Fruit fly (Drosophila melanogaster) whole organism, prepupa: ENCODE measurements around the gene CG4020.

ENCODE experiments used
- Blimp-1 ChIP-seq: fragments of 200-800 bp; sonication (Bioruptor generic); optimal IDR thresholded peaks from 3 replicates; lab custom pipeline; 2017; ENCODE audit warnings: missing biosample characterization, missing genetic modification characterization, mild to moderate bottlenecking, moderate library complexity, missing genetic modification reagents
- CG10669 ChIP-seq: fragments of 200-800 bp; sonication (Bioruptor generic); optimal IDR thresholded peaks from 3 replicates; lab custom pipeline; 2018; ENCODE audit warnings: missing biosample characterization, mild to moderate bottlenecking, missing genetic modification characterization, moderate library complexity
- CG11762 ChIP-seq: fragments of 200-800 bp; sonication (Bioruptor generic); optimal IDR thresholded peaks from 3 replicates; lab custom pipeline; 2016; ENCODE audit warnings: missing biosample characterization, missing genetic modification characterization; ENCODE audit not compliant: insufficient read depth
- CG11902 ChIP-seq: fragments of 200-800 bp; sonication (Bioruptor generic); optimal IDR thresholded peaks from 3 replicates; lab custom pipeline; 2016; ENCODE audit warnings: missing biosample characterization, missing genetic modification characterization
- CG1621 ChIP-seq: fragments of 200-800 bp; sonication (Bioruptor generic); optimal IDR thresholded peaks from 3 replicates; lab custom pipeline; 2018; ENCODE audit warnings: missing biosample characterization, mild to moderate bottlenecking, missing genetic modification characterization
- CG3032 ChIP-seq: fragments of 200-800 bp; optimal IDR thresholded peaks from 2 replicates; lab custom pipeline; 2019; ENCODE audit warnings: missing biosample characterization, mild to moderate bottlenecking, missing genetic modification characterization, moderate library complexity
- CG31627 ChIP-seq: fragments of 200-800 bp; sonication (Bioruptor generic); optimal IDR thresholded peaks from 3 replicates; lab custom pipeline; 2016; ENCODE audit warnings: missing biosample characterization, missing genetic modification characterization
- CG32006 ChIP-seq: fragments of 200-800 bp; sonication (Bioruptor generic); optimal IDR thresholded peaks from 3 replicates; lab custom pipeline; 2017; ENCODE audit warnings: missing biosample characterization, mild to moderate bottlenecking, missing genetic modification characterization
- CG34406 ChIP-seq: fragments of 200-800 bp; sonication (Bioruptor generic); optimal IDR thresholded peaks from 3 replicates; lab custom pipeline; 2016; ENCODE audit warnings: missing biosample characterization, missing genetic modification characterization
- CG3919 ChIP-seq: fragments of 200-800 bp; sonication (Bioruptor generic); optimal IDR thresholded peaks from 3 replicates; lab custom pipeline; 2016; ENCODE audit warnings: missing biosample characterization, missing genetic modification characterization
- CG4318 ChIP-seq: fragments of 200-800 bp; sonication (Bioruptor generic); optimal IDR thresholded peaks from 3 replicates; lab custom pipeline; 2017; ENCODE audit warnings: missing biosample characterization, mild to moderate bottlenecking, missing genetic modification characterization
- CG6163 ChIP-seq: fragments of 200-800 bp; sonication (Bioruptor generic); IDR thresholded peaks from 3 replicates; pipeline ENCODE4 v1.3.6; 2022; ENCODE audit warnings: missing biosample characterization, missing genetic modification characterization
- CG6792 ChIP-seq: fragments of 200-800 bp; sonication (Bioruptor generic); optimal IDR thresholded peaks from 3 replicates; lab custom pipeline; 2016; ENCODE audit warnings: missing biosample characterization, missing genetic modification characterization
- CG6808 ChIP-seq: fragments of 200-800 bp; sonication (Bioruptor generic); optimal IDR thresholded peaks from 3 replicates; lab custom pipeline; 2017; ENCODE audit warnings: missing biosample characterization, missing genetic modification characterization, mild to moderate bottlenecking, moderate library complexity, missing genetic modification reagents
- CG6854 ChIP-seq: fragments of 200-800 bp; sonication (Bioruptor generic); optimal IDR thresholded peaks from 2 replicates; lab custom pipeline; 2017; ENCODE audit warnings: missing biosample characterization, mild to moderate bottlenecking, missing genetic modification characterization
- CG8119 ChIP-seq: fragments of 200-800 bp; sonication (Bioruptor generic); IDR thresholded peaks from 3 replicates; pipeline ENCODE4 v1.3.6; 2022; ENCODE audit warnings: missing biosample characterization, missing genetic modification characterization
- CG8319 ChIP-seq: fragments of 200-800 bp; sonication (Bioruptor generic); optimal IDR thresholded peaks from 3 replicates; lab custom pipeline; 2016; ENCODE audit warnings: missing biosample characterization, missing genetic modification characterization
- CG9139 ChIP-seq: fragments of 200-800 bp; sonication (Bioruptor generic); optimal IDR thresholded peaks from 3 replicates; lab custom pipeline; 2017; ENCODE audit warnings: missing biosample characterization, mild to moderate bottlenecking, missing genetic modification characterization
- Eip75B ChIP-seq: fragments of 200-800 bp; sonication (Bioruptor generic); optimal IDR thresholded peaks from 3 replicates; lab custom pipeline; 2016; ENCODE audit warnings: missing biosample characterization, missing genetic modification characterization
- Eip78C ChIP-seq: fragments of 200-800 bp; sonication (Bioruptor generic); peaks from one replicate; lab custom pipeline; 2016; ENCODE audit warnings: missing biosample characterization, missing genetic modification characterization
- Eip93F ChIP-seq: fragments of 200-800 bp; sonication (Bioruptor generic); optimal IDR thresholded peaks from 2 replicates; lab custom pipeline; 2016; ENCODE audit warnings: missing biosample characterization, mild to moderate bottlenecking, missing genetic modification characterization
- Ets21C ChIP-seq: fragments of 200-800 bp; sonication (Bioruptor generic); optimal IDR thresholded peaks from 3 replicates; lab custom pipeline; 2016; ENCODE audit warnings: missing biosample characterization, missing genetic modification characterization
- Gug ChIP-seq: fragments of 200-800 bp; sonication (Bioruptor generic); IDR thresholded peaks from 2 replicates; pipeline ENCODE4 v1.3.6; 2022; ENCODE audit warnings: missing biosample characterization, missing genetic modification characterization
- Hr39 ChIP-seq: fragments of 200-800 bp; sonication (Bioruptor generic); optimal IDR thresholded peaks from 2 replicates; lab custom pipeline; 2016; ENCODE audit warnings: missing biosample characterization, missing genetic modification characterization
- Hr4 ChIP-seq: fragments of 200-800 bp; sonication (Bioruptor generic); optimal IDR thresholded peaks from 3 replicates; lab custom pipeline; 2016; ENCODE audit warnings: missing biosample characterization, missing genetic modification characterization
- Lpt ChIP-seq: fragments of 200-800 bp; sonication (Bioruptor generic); optimal IDR thresholded peaks from 3 replicates; lab custom pipeline; 2016; ENCODE audit warnings: missing biosample characterization, missing genetic modification characterization
- Met ChIP-seq: fragments of 200-800 bp; sonication (Bioruptor generic); optimal IDR thresholded peaks from 3 replicates; lab custom pipeline; 2016; ENCODE audit warnings: missing biosample characterization, missing genetic modification characterization
- OdsH ChIP-seq: fragments of 200-800 bp; sonication (Bioruptor generic); optimal IDR thresholded peaks from 3 replicates; lab custom pipeline; 2016; ENCODE audit warnings: missing biosample characterization, missing genetic modification characterization
- Smox ChIP-seq: fragments of 200-800 bp; sonication (Bioruptor generic); optimal IDR thresholded peaks from 3 replicates; lab custom pipeline; 2016; ENCODE audit warnings: missing biosample characterization, missing genetic modification characterization
- Sox102F ChIP-seq: fragments of 200-800 bp; sonication (Bioruptor generic); optimal IDR thresholded peaks from 2 replicates; lab custom pipeline; 2016; ENCODE audit warnings: missing biosample characterization, mild to moderate bottlenecking, missing genetic modification characterization
- Sox14 ChIP-seq: fragments of 200-800 bp; sonication (Bioruptor generic); optimal IDR thresholded peaks from 3 replicates; lab custom pipeline; 2016; ENCODE audit warnings: missing biosample characterization, missing genetic modification characterization
- Sox15 ChIP-seq: fragments of 200-800 bp; sonication (Bioruptor generic); optimal IDR thresholded peaks from 3 replicates; lab custom pipeline; 2016; ENCODE audit warnings: missing biosample characterization, missing genetic modification characterization
- cyc ChIP-seq: fragments of 200-800 bp; sonication (Bioruptor generic); optimal IDR thresholded peaks from 3 replicates; lab custom pipeline; 2016; ENCODE audit warnings: missing biosample characterization, missing genetic modification characterization
- dac ChIP-seq: fragments of 200-800 bp; sonication (Bioruptor generic); optimal IDR thresholded peaks from 2 replicates; lab custom pipeline; 2017; ENCODE audit warnings: missing biosample characterization, mild to moderate bottlenecking, missing genetic modification characterization
- dsx ChIP-seq: fragments of 200-800 bp; optimal IDR thresholded peaks from 3 replicates; lab custom pipeline; 2019; ENCODE audit warnings: missing biosample characterization, mild to moderate bottlenecking, missing genetic modification characterization, moderate library complexity; ENCODE audit not compliant: poor library complexity, severe bottlenecking
- eg ChIP-seq: fragments of 200-800 bp; sonication (Bioruptor generic); IDR thresholded peaks from 3 replicates; pipeline ENCODE4 v1.3.6; 2022; ENCODE audit warnings: missing biosample characterization, missing genetic modification characterization
- esn ChIP-seq: fragments of 200-800 bp; sonication (Bioruptor generic); optimal IDR thresholded peaks from 2 replicates; lab custom pipeline; 2016; ENCODE audit warnings: missing biosample characterization, mild to moderate bottlenecking, missing genetic modification characterization, moderate library complexity
- fd59A ChIP-seq: fragments of 200-800 bp; sonication (Bioruptor generic); optimal IDR thresholded peaks from 2 replicates; lab custom pipeline; 2017; ENCODE audit warnings: missing biosample characterization, mild to moderate bottlenecking, missing genetic modification characterization, missing genetic modification reagents
- fd85E ChIP-seq: fragments of 200-800 bp; sonication (Bioruptor generic); optimal IDR thresholded peaks from 3 replicates; lab custom pipeline; 2016; ENCODE audit warnings: missing biosample characterization, missing genetic modification characterization
- fkh ChIP-seq: fragments of 200-800 bp; sonication (Bioruptor generic); optimal IDR thresholded peaks from 3 replicates; lab custom pipeline; 2017; ENCODE audit warnings: missing biosample characterization, mild to moderate bottlenecking, missing genetic modification characterization, moderate library complexity
- lz ChIP-seq: fragments of 200-800 bp; sonication (Bioruptor generic); optimal IDR thresholded peaks from 3 replicates; lab custom pipeline; 2016; ENCODE audit warnings: missing biosample characterization, missing genetic modification characterization
- net ChIP-seq: fragments of 200-800 bp; sonication (Bioruptor generic); optimal IDR thresholded peaks from 3 replicates; lab custom pipeline; 2016; ENCODE audit warnings: missing biosample characterization, missing genetic modification characterization
- pdm3 ChIP-seq: fragments of 200-800 bp; sonication (Bioruptor generic); optimal IDR thresholded peaks from 3 replicates; lab custom pipeline; 2016; ENCODE audit warnings: missing biosample characterization, missing genetic modification characterization
- svp ChIP-seq: fragments of 200-800 bp; sonication (Bioruptor generic); peaks from one replicate; lab custom pipeline; 2016; ENCODE audit warnings: missing biosample characterization, missing genetic modification characterization
- topi ChIP-seq: fragments of 200-800 bp; sonication (Bioruptor generic); optimal IDR thresholded peaks from 3 replicates; lab custom pipeline; 2016; ENCODE audit warnings: missing biosample characterization, missing genetic modification characterization
- vri ChIP-seq: fragments of 200-800 bp; sonication (Bioruptor generic); optimal IDR thresholded peaks from 3 replicates; lab custom pipeline; 2016; ENCODE audit warnings: missing biosample characterization, mild to moderate bottlenecking, missing genetic modification characterization

The CG4020 gene

dm6 chrX:5900146-5901093 lies 5.1 kb upstream of the CG4020 start, which contains the start of gene Act5C (continued):
- TF ChIP-seq Hr39 (peak; percentile 98), fkh (peak; percentile 38), CG11762 (GFP tag; lab: Kevin White, UChicago) (peak; percentile 92), CG32006 (GFP tag; lab: Kevin White, UChicago) (peak; percentile 96), OdsH (GFP tag; lab: Kevin White, UChicago) (peak; percentile 96), CG8319 (peak; percentile 93), Ets21C (GFP tag; lab: Kevin White, UChicago) (peak; percentile 92), CG9139 (peak; percentile 91), Blimp-1 (GFP tag; lab: Kevin White, UChicago) (peak; percentile 86), svp (GFP tag; lab: Kevin White, UChicago) (peak; percentile 99)
- TF ChIP-seq, all 60 proteins: peak for 60

- no peak for TF ChIP-seq fd59A
- TF ChIP-seq dsx (GFP tag; lab: Kevin White, UChicago): peak; percentile 36
- peak; percentile 67 for TF ChIP-seq CG9139
- TF ChIP-seq cyc (GFP tag; lab: Kevin White, UChicago): peak; percentile 19
- TF ChIP-seq Gug (GFP tag; lab: Robert Waterston, UW): no peak
- TF ChIP-seq topi (GFP tag; lab: Kevin White, UChicago): peak; percentile 29
- TF ChIP-seq CG34406 (GFP tag; lab: Kevin White, UChicago): peak; percentile 5
- no peak for TF ChIP-seq dac
- TF ChIP-seq vri (GFP tag; lab: Kevin White, UChicago): peak; percentile 73
- no peak for TF ChIP-seq Eip93F
- TF ChIP-seq Ets21C (GFP tag; lab: Kevin White, UChicago): no peak
- TF ChIP-seq Smox (GFP tag; lab: Kevin White, UChicago): peak; percentile 14
- TF ChIP-seq Blimp-1 (GFP tag; lab: Kevin White, UChicago): peak; percentile 32
- TF ChIP-seq Eip78C: peak; percentile 81
- peak; percentile 4 for TF ChIP-seq svp (GFP tag; lab: Kevin White, UChicago)
- peak; percentile 12 for TF ChIP-seq Lpt
- peak; percentile 40 for TF ChIP-seq Eip75B (GFP tag; lab: Kevin White, UChicago)
- TF ChIP-seq CG8119: peak; percentile 32; the same call in 2 of the 3 replicates
- TF ChIP-seq CG11902 (GFP tag; lab: Kevin White, UChicago): no peak
- TF ChIP-seq CG6792 (GFP tag; lab: Kevin White, UChicago): no peak
- peak; percentile 10 for TF ChIP-seq lz (GFP tag; lab: Kevin White, UChicago)
- TF ChIP-seq Sox15: no peak
- TF ChIP-seq Sox102F: peak; percentile 71
- TF ChIP-seq CG6854: peak; percentile 74
- TF ChIP-seq net (GFP tag; lab: Kevin White, UChicago): peak; percentile 48
- TF ChIP-seq CG31627 (GFP tag; lab: Kevin White, UChicago): no peak
- peak; percentile 28 for TF ChIP-seq OdsH (GFP tag; lab: Kevin White, UChicago)
- TF ChIP-seq pdm3 (GFP tag; lab: Kevin White, UChicago): no peak
- TF ChIP-seq Sox14 (GFP tag; lab: Kevin White, UChicago): peak; percentile 36
- TF ChIP-seq CG3919 (GFP tag; lab: Kevin White, UChicago): peak; percentile 46
- TF ChIP-seq CG3032 (tag; lab: Kevin White, UChicago): no peak
- TF ChIP-seq CG10669 (GFP tag; lab: Kevin White, UChicago): peak; percentile 21
- TF ChIP-seq fkh: peak; percentile 50
- peak; percentile 16 for TF ChIP-seq Met (GFP tag; lab: Kevin White, UChicago)
- TF ChIP-seq CG1621 (tag; lab: Kevin White, UChicago): peak; percentile 43
- TF ChIP-seq CG4318 (GFP tag; lab: Kevin White, UChicago): no peak
- TF ChIP-seq CG6808: peak; percentile 39
- TF ChIP-seq eg: peak; percentile 27; the same call in 1 of the 3 replicates
- peak; percentile 47 for TF ChIP-seq esn (GFP tag; lab: Kevin White, UChicago)
- TF ChIP-seq fd85E (GFP tag; lab: Kevin White, UChicago): no peak
- no peak; the same call in 2 of the 3 replicates for TF ChIP-seq CG6163 (GFP tag; lab: Robert Waterston, UW)
- no peak for TF ChIP-seq Hr4 (GFP tag; lab: Kevin White, UChicago)
These were observed 3.8 kb upstream of the CG4020 start for dm6 chrX:5901628-5902213.
